Fruit fly (Drosophila melanogaster) whole organism, pupa: ENCODE measurements around the gene CG1703.

ENCODE experiments used
- CG14655 ChIP-seq: fragments of 200-800 bp; sonication (Bioruptor generic); optimal IDR thresholded peaks from 3 replicates; lab custom pipeline; 2017; ENCODE audit warnings: mild to moderate bottlenecking, missing biosample characterization, missing genetic modification reagents, missing genetic modification characterization
- CG15710 ChIP-seq: fragments of 200-800 bp; sonication (Bioruptor generic); optimal IDR thresholded peaks from 2 replicates; lab custom pipeline; 2018; ENCODE audit warnings: missing biosample characterization, mild to moderate bottlenecking, missing genetic modification characterization, moderate library complexity
- CG32121 ChIP-seq: fragments of 200-800 bp; sonication (Bioruptor generic); IDR thresholded peaks from 2 replicates; pipeline ENCODE4 v1.3.6; 2022; ENCODE audit warnings: missing biosample characterization, missing genetic modification characterization
- CG9948 ChIP-seq: fragments of 200-800 bp; sonication (Bioruptor generic); optimal IDR thresholded peaks from 2 replicates; lab custom pipeline; 2018; ENCODE audit warnings: missing biosample characterization, mild to moderate bottlenecking, missing genetic modification characterization, moderate library complexity
- EcR ChIP-seq: fragments of 200-800 bp; sonication (Bioruptor generic); optimal IDR thresholded peaks from 3 replicates; lab custom pipeline; 2019; ENCODE audit warnings: missing biosample characterization, missing genetic modification characterization, mild to moderate bottlenecking, moderate library complexity, missing genetic modification reagents
- Ets98B ChIP-seq: fragments of 200-800 bp; sonication (Bioruptor generic); IDR thresholded peaks from 2 replicates; pipeline ENCODE4 v1.3.6; 2022; ENCODE audit warnings: missing biosample characterization, missing genetic modification characterization
- Pif1B ChIP-seq: fragments of 200-800 bp; sonication (Bioruptor generic); optimal IDR thresholded peaks from 3 replicates; lab custom pipeline; 2016; ENCODE audit warnings: missing biosample characterization, missing genetic modification characterization
- fd96Ca ChIP-seq: fragments of 200-800 bp; sonication (Bioruptor generic); IDR thresholded peaks from 3 replicates; pipeline ENCODE4 v1.3.6; 2022; ENCODE audit warnings: missing biosample characterization, missing genetic modification characterization
- rn ChIP-seq: fragments of 200-800 bp; sonication (Bioruptor generic); IDR thresholded peaks from 2 replicates; pipeline ENCODE4 v1.3.6; 2022; ENCODE audit warnings: missing biosample characterization, missing genetic modification characterization

dm6 chrX:11621315-11621865 is 9.7 kb downstream of the CG1703 start:
- TF ChIP-seq CG9948 (tag; lab: Kevin White, UChicago) (no peak), Ets98B (GFP tag; lab: Robert Waterston, UW) (no peak), Pif1B (GFP tag; lab: Kevin White, UChicago) (no peak), CG15710 (tag; lab: Kevin White, UChicago) (no peak), CG32121 (GFP tag; lab: Robert Waterston, UW) (no peak), CG14655 (GFP tag; lab: Kevin White, UChicago) (no peak), EcR (no peak), rn (GFP tag; lab: Robert Waterston, UW) (no peak), fd96Ca (GFP tag; lab: Robert Waterston, UW) (no peak)
